Worm (Caenorhabditis elegans) whole organism, mixed stage, embryonic: ENCODE data around the gene lin-22.

ENCODE experiments used
- bed-3 ChIP-seq: fragments of 200-800 bp; sonication (Bioruptor generic); optimal IDR thresholded peaks from 3 replicates; lab custom pipeline; 2018; ENCODE audit warnings: mild to moderate bottlenecking, missing genetic modification characterization, moderate library complexity, missing compliant biosample characterization
- ceh-43 ChIP-seq: fragments of 200-800 bp; sonication (Bioruptor generic); optimal IDR thresholded peaks from 2 replicates; lab custom pipeline; 2018; ENCODE audit warnings: mild to moderate bottlenecking, missing genetic modification characterization, moderate library complexity, missing compliant biosample characterization
- elt-1 ChIP-seq: sonication (generic microtip); optimal IDR thresholded peaks from 2 replicates; lab custom pipeline; 2017; ENCODE audit warnings: missing genetic modification characterization, mild to moderate bottlenecking, missing compliant biosample characterization, antibody characterized with exemption, moderate library complexity, borderline replicate concordance; ENCODE audit not compliant: insufficient read depth
- lsy-2 ChIP-seq: fragments of 150-350 bp; optimal IDR thresholded peaks from 2 replicates; lab custom pipeline; 2014; ENCODE audit warnings: missing biosample characterization, missing genetic modification characterization
- mep-1 ChIP-seq: fragments of 150-350 bp; optimal IDR thresholded peaks from 2 replicates; lab custom pipeline; 2017; ENCODE audit warnings: missing biosample characterization, missing genetic modification reagents, missing genetic modification characterization, inconsistent platforms
- nhr-76 ChIP-seq: sonication (generic microtip); optimal IDR thresholded peaks from 2 replicates; lab custom pipeline; 2017; ENCODE audit warnings: missing biosample characterization, missing genetic modification characterization

DNA sequence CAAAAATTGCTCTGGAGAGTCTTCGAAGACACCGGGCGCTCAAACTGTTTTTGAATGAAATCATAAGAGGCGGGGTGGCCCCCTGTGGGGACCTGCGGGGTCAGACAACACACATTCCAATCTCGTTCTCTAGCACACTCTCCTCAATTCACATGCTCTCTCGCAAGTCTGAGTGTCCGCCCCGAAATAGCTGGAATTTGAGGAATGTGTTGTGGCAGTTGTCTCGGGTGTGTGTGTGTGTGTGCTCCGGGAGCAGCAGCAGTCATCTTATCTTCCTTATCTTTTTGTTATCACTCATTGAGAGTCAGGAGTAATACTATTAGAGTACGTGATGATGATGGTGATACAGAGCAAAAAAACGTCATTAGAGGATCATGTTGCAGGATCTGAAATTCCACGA is 10.3 kb downstream of the lin-22 start:
- no peak for TF ChIP-seq bed-3 (GFP tag; lab: Kevin White, UChicago)
- no peak for TF ChIP-seq ceh-43 (GFP tag; lab: Kevin White, UChicago)
- no peak for TF ChIP-seq elt-1 (tag; lab: Kevin White, UChicago)
- no peak for TF ChIP-seq nhr-76
- no peak for TF ChIP-seq mep-1
- TF ChIP-seq lsy-2 (tag; lab: Kevin White, UChicago): no peak
